Worm (Caenorhabditis elegans): ENCODE results near the gene C31C9.6.

- TF ChIP-seq lin-13 (tag; optimal IDR thresholded peaks at IDR 0.05) (no peak), nhr-12 (tag; optimal IDR thresholded peaks at IDR 0.05) (no peak), cnd-1 (tag; optimal IDR thresholded peaks at IDR 0.05) (no peak)
Observed at ce11 chrII:13638576-13638975, 23.3 kb downstream of the C31C9.6 start.
